Fruit fly (Drosophila melanogaster) whole organism, embryonic: ENCODE measurements around the gene Ance-2.

Experiments
- B-H1 ChIP-seq: fragments of 200-800 bp; sonication (Bioruptor generic); IDR thresholded peaks from 3 replicates; pipeline ENCODE4 v1.3.6; 2022; ENCODE audit warnings: missing biosample characterization, missing genetic modification characterization
- BtbVII ChIP-seq: fragments of 200-800 bp; sonication (Bioruptor generic); optimal IDR thresholded peaks from 3 replicates; lab custom pipeline; 2017; ENCODE audit warnings: missing biosample characterization, mild to moderate bottlenecking, missing genetic modification characterization
- CG10147 ChIP-seq: fragments of 200-800 bp; sonication (Bioruptor generic); optimal IDR thresholded peaks from 2 replicates; lab custom pipeline; 2019; ENCODE audit warnings: missing biosample characterization, mild to moderate bottlenecking, missing genetic modification characterization, moderate library complexity
- CG11504 ChIP-seq: fragments of 200-800 bp; sonication (Bioruptor generic); optimal IDR thresholded peaks from 3 replicates; lab custom pipeline; 2019; ENCODE audit warnings: missing biosample characterization, mild to moderate bottlenecking, missing genetic modification characterization, moderate library complexity
- CG12659 ChIP-seq: fragments of 200-800 bp; sonication (Bioruptor generic); optimal IDR thresholded peaks from 3 replicates; lab custom pipeline; 2017; ENCODE audit warnings: mild to moderate bottlenecking, missing biosample characterization, missing genetic modification reagents, missing genetic modification characterization
- CG13775 ChIP-seq: fragments of 200-800 bp; sonication (Bioruptor generic); optimal IDR thresholded peaks from 3 replicates; lab custom pipeline; 2017; ENCODE audit warnings: missing biosample characterization, mild to moderate bottlenecking, missing genetic modification characterization
- CG14710 ChIP-seq: fragments of 200-800 bp; sonication (Bioruptor generic); optimal IDR thresholded peaks from 3 replicates; lab custom pipeline; 2019; ENCODE audit warnings: missing biosample characterization, mild to moderate bottlenecking, missing genetic modification characterization, moderate library complexity
- CG14860 ChIP-seq: fragments of 200-800 bp; sonication (Bioruptor generic); IDR thresholded peaks from 3 replicates; pipeline ENCODE4 v1.3.6; 2022; ENCODE audit warnings: missing biosample characterization, missing genetic modification characterization; ENCODE audit not compliant: partially characterized antibody
- CG15479 ChIP-seq: fragments of 200-800 bp; sonication (Bioruptor generic); optimal IDR thresholded peaks from 3 replicates; lab custom pipeline; 2019; ENCODE audit warnings: missing biosample characterization, mild to moderate bottlenecking, missing genetic modification characterization, moderate library complexity
- CG15601 ChIP-seq: fragments of 200-800 bp; sonication (Bioruptor generic); optimal IDR thresholded peaks from 3 replicates; lab custom pipeline; 2019; ENCODE audit warnings: missing biosample characterization, mild to moderate bottlenecking, missing genetic modification characterization, moderate library complexity
- CG17186 ChIP-seq: fragments of 200-800 bp; sonication (Bioruptor generic); optimal IDR thresholded peaks from 3 replicates; lab custom pipeline; 2017; ENCODE audit warnings: missing biosample characterization, missing genetic modification reagents, missing genetic modification characterization
- CG17912 ChIP-seq: fragments of 200-800 bp; sonication (Bioruptor generic); optimal IDR thresholded peaks from 2 replicates; lab custom pipeline; 2018; ENCODE audit warnings: missing biosample characterization, mild to moderate bottlenecking, missing genetic modification characterization
- CG18262 ChIP-seq: fragments of 200-800 bp; optimal IDR thresholded peaks from 3 replicates; lab custom pipeline; 2019; ENCODE audit warnings: missing biosample characterization, mild to moderate bottlenecking, missing genetic modification characterization, moderate library complexity
- CG2712 ChIP-seq: fragments of 200-800 bp; optimal IDR thresholded peaks from 3 replicates; lab custom pipeline; 2019; ENCODE audit warnings: missing biosample characterization, mild to moderate bottlenecking, missing genetic modification characterization, moderate library complexity
- CG30431 ChIP-seq: fragments of 200-800 bp; sonication (Bioruptor generic); optimal IDR thresholded peaks from 2 replicates; lab custom pipeline; 2017; ENCODE audit warnings: missing biosample characterization, missing genetic modification characterization
- CG33557 ChIP-seq: fragments of 200-800 bp; sonication (Bioruptor generic); optimal IDR thresholded peaks from 2 replicates; lab custom pipeline; 2019; ENCODE audit warnings: missing biosample characterization, mild to moderate bottlenecking, missing genetic modification characterization, moderate library complexity
- CG4820 ChIP-seq: fragments of 200-800 bp; sonication (Bioruptor generic); optimal IDR thresholded peaks from 3 replicates; lab custom pipeline; 2016; ENCODE audit warnings: missing biosample characterization, missing genetic modification characterization
- CG4854 ChIP-seq: fragments of 200-800 bp; sonication (Bioruptor generic); optimal IDR thresholded peaks from 2 replicates; lab custom pipeline; 2016; ENCODE audit warnings: missing biosample characterization, missing genetic modification characterization, inconsistent platforms
- CG8290 ChIP-seq, 3 experiments: fragments of 200-800 bp; sonication (Bioruptor generic); optimal IDR thresholded peaks; 2 replicates each; lab custom pipeline; 2016 to 2019; ENCODE audit warnings: missing biosample characterization in 3 of 3, missing genetic modification characterization in 3 of 3, mild to moderate bottlenecking in 2 of 3, moderate library complexity in 1 of 3
- CG9215 ChIP-seq: fragments of 200-800 bp; sonication (Bioruptor generic); IDR thresholded peaks from 2 replicates; pipeline ENCODE4 v1.3.6; 2022; ENCODE audit warnings: missing biosample characterization, missing genetic modification characterization
- D ChIP-seq, 2 experiments: fragments of 200-800 bp in 1 of 2; fragments of >200 bp in 1 of 2; sonication (Bioruptor generic) in 1 of 2; optimal IDR thresholded peaks; 2 replicates in 1 of 2; 3 replicates in 1 of 2; lab custom pipeline; 2017; ENCODE audit warnings: mild to moderate bottlenecking in 1 of 2, missing biosample characterization in 1 of 2, missing genetic modification characterization in 1 of 2, missing genetic modification reagents in 1 of 2
- D19B ChIP-seq: fragments of 200-800 bp; sonication (Bioruptor generic); optimal IDR thresholded peaks from 2 replicates; lab custom pipeline; 2017; ENCODE audit warnings: missing biosample characterization, mild to moderate bottlenecking, missing genetic modification characterization
- Ets97D ChIP-seq: fragments of 200-800 bp; sonication (Bioruptor generic); optimal IDR thresholded peaks from 3 replicates; lab custom pipeline; 2016; ENCODE audit warnings: missing biosample characterization, missing genetic modification characterization
- Fer1 ChIP-seq: fragments of 200-800 bp; sonication (Bioruptor generic); optimal IDR thresholded peaks from 2 replicates; lab custom pipeline; 2017; ENCODE audit warnings: missing biosample characterization, mild to moderate bottlenecking, missing genetic modification characterization
- HHEX ChIP-seq: fragments of 200-800 bp; sonication (Bioruptor generic); optimal IDR thresholded peaks from 3 replicates; lab custom pipeline; 2017; ENCODE audit warnings: missing biosample characterization, mild to moderate bottlenecking, missing genetic modification characterization, missing genetic modification reagents
- Hand ChIP-seq: fragments of 200-800 bp; sonication (Bioruptor generic); optimal IDR thresholded peaks from 2 replicates; lab custom pipeline; 2017; ENCODE audit warnings: mild to moderate bottlenecking, missing biosample characterization, missing genetic modification reagents, missing genetic modification characterization
- Hr39 ChIP-seq: fragments of >200 bp; optimal IDR thresholded peaks from 2 replicates; lab custom pipeline; 2017
- Hr51 ChIP-seq, 2 experiments: fragments of 200-800 bp; sonication (Bioruptor generic); optimal IDR thresholded peaks; 2 replicates in 1 of 2; 3 replicates in 1 of 2; lab custom pipeline; 2016 to 2018; ENCODE audit warnings: missing biosample characterization in 2 of 2, missing genetic modification characterization in 2 of 2, mild to moderate bottlenecking in 1 of 2, moderate library complexity in 1 of 2
- Mrtf ChIP-seq: fragments of 200-800 bp; sonication (Bioruptor generic); IDR thresholded peaks from 3 replicates; pipeline ENCODE4 v1.3.6; 2022; ENCODE audit warnings: missing biosample characterization, missing genetic modification characterization
- Ravus ChIP-seq: fragments of 200-800 bp; sonication (Bioruptor generic); IDR thresholded peaks from 2 replicates; pipeline ENCODE4 v1.3.6; 2022; ENCODE audit warnings: missing biosample characterization, missing genetic modification characterization
- Rfx ChIP-seq: fragments of 200-800 bp; sonication (Bioruptor generic); IDR thresholded peaks from 2 replicates; pipeline ENCODE4 v1.3.6; 2022; ENCODE audit warnings: missing biosample characterization, missing genetic modification characterization
- Ssrp ChIP-seq: fragments of 200-800 bp; sonication (Bioruptor generic); optimal IDR thresholded peaks from 2 replicates; lab custom pipeline; 2018; ENCODE audit warnings: missing biosample characterization, mild to moderate bottlenecking, missing genetic modification characterization, moderate library complexity
- aop ChIP-seq: fragments of 200-800 bp; sonication (Bioruptor generic); IDR thresholded peaks from 2 replicates; pipeline ENCODE4 v1.3.6; 2022; ENCODE audit warnings: missing biosample characterization, missing genetic modification characterization
- chm ChIP-seq: fragments of 200-800 bp; sonication (Bioruptor generic); IDR thresholded peaks from 2 replicates; pipeline ENCODE4 v1.3.6; 2022; ENCODE audit warnings: missing biosample characterization, missing genetic modification characterization
- corto ChIP-seq: fragments of 200-800 bp; sonication (Bioruptor generic); optimal IDR thresholded peaks from 2 replicates; lab custom pipeline; 2016; ENCODE audit warnings: missing biosample characterization, mild to moderate bottlenecking, missing genetic modification characterization, moderate library complexity
- dm ChIP-seq: fragments of 200-800 bp; sonication (Bioruptor generic); optimal IDR thresholded peaks from 3 replicates; lab custom pipeline; 2016; ENCODE audit warnings: missing biosample characterization, missing genetic modification characterization
- grau ChIP-seq: fragments of 200-800 bp; optimal IDR thresholded peaks from 3 replicates; lab custom pipeline; 2019; ENCODE audit warnings: missing biosample characterization, mild to moderate bottlenecking, missing genetic modification characterization, moderate library complexity
- ham ChIP-seq: fragments of 200-800 bp; sonication (Bioruptor generic); IDR thresholded peaks from 2 replicates; pipeline ENCODE4 v1.3.6; 2022; ENCODE audit warnings: missing biosample characterization, missing genetic modification characterization
- inv ChIP-seq: fragments of 200-800 bp; sonication (Bioruptor generic); IDR thresholded peaks from 2 replicates; pipeline ENCODE4 v1.3.6; 2022; ENCODE audit warnings: missing biosample characterization, missing genetic modification characterization; ENCODE audit not compliant: partially characterized antibody
- nau ChIP-seq: fragments of 200-800 bp; sonication (Bioruptor generic); optimal IDR thresholded peaks from 3 replicates; lab custom pipeline; 2017; ENCODE audit warnings: missing biosample characterization, mild to moderate bottlenecking, missing genetic modification characterization, missing genetic modification reagents
- nmo ChIP-seq: fragments of 200-800 bp; sonication (Bioruptor generic); optimal IDR thresholded peaks from 2 replicates; lab custom pipeline; 2018; ENCODE audit warnings: missing biosample characterization, mild to moderate bottlenecking, missing genetic modification characterization, moderate library complexity
- phol ChIP-seq: fragments of 200-800 bp; sonication (Bioruptor generic); optimal IDR thresholded peaks from 3 replicates; lab custom pipeline; 2018; ENCODE audit warnings: missing biosample characterization, mild to moderate bottlenecking, missing genetic modification characterization, moderate library complexity
- ranshi ChIP-seq: fragments of 200-800 bp; sonication (Bioruptor generic); IDR thresholded peaks from 2 replicates; pipeline ENCODE4 v1.3.6; 2022; ENCODE audit warnings: missing biosample characterization, missing genetic modification characterization
- shn ChIP-seq: fragments of 200-800 bp; sonication (Bioruptor generic); optimal IDR thresholded peaks from 3 replicates; lab custom pipeline; 2016; ENCODE audit warnings: missing biosample characterization, missing genetic modification characterization
- sim ChIP-seq: fragments of 200-800 bp; sonication (Bioruptor generic); IDR thresholded peaks from 2 replicates; pipeline ENCODE4 v1.3.6; 2022; ENCODE audit warnings: missing biosample characterization, missing genetic modification characterization
- sima ChIP-seq: fragments of 200-800 bp; sonication (Bioruptor generic); optimal IDR thresholded peaks from 2 replicates; lab custom pipeline; 2016; ENCODE audit warnings: missing biosample characterization, missing genetic modification characterization
- sr ChIP-seq: fragments of 200-800 bp; sonication (Bioruptor generic); IDR thresholded peaks from 3 replicates; pipeline ENCODE4 v1.3.6; 2022; ENCODE audit warnings: missing biosample characterization, missing genetic modification characterization
- tin ChIP-seq: fragments of 200-800 bp; sonication (Bioruptor generic); optimal IDR thresholded peaks from 3 replicates; lab custom pipeline; 2016; ENCODE audit warnings: missing biosample characterization, missing genetic modification characterization
- twi ChIP-seq: fragments of 200-800 bp; optimal IDR thresholded peaks from 2 replicates; lab custom pipeline; 2019; ENCODE audit warnings: missing biosample characterization, mild to moderate bottlenecking, missing genetic modification characterization, moderate library complexity
- wor ChIP-seq: fragments of 200-800 bp; sonication (Bioruptor generic); IDR thresholded peaks from 2 replicates; pipeline ENCODE4 v1.3.6; 2022; ENCODE audit warnings: missing biosample characterization, missing genetic modification characterization

Ance-2 gene

dm6 chr2L:13876698-13877097 lies 32.4 kb upstream of the Ance-2 start (continued):
- peak; percentile 18 for TF ChIP-seq twi (tag; lab: Kevin White, UChicago)
- no peak for TF ChIP-seq Rfx (GFP tag; lab: Robert Waterston, UW)
- TF ChIP-seq Ssrp (tag; lab: Kevin White, UChicago): peak; percentile 57
- TF ChIP-seq CG13775 (GFP tag; lab: Kevin White, UChicago): peak; percentile 13
- TF ChIP-seq CG8290 (GFP tag; optimal IDR thresholded peaks at IDR 0.05; lab: Kevin White, UChicago): no peak
- TF ChIP-seq CG8290 (tag; optimal IDR thresholded peaks at IDR 0.05; lab: Kevin White, UChicago): no peak
- TF ChIP-seq CG2712: peak; percentile 62
- TF ChIP-seq ranshi (GFP tag; lab: Robert Waterston, UW): no peak
- TF ChIP-seq CG14710: peak; percentile 60
- no peak for TF ChIP-seq CG30431
- peak; percentile 26 for TF ChIP-seq CG4820 (GFP tag; lab: Kevin White, UChicago)
- TF ChIP-seq Hr51 (GFP tag; optimal IDR thresholded peaks at IDR 0.05; lab: Kevin White, UChicago): peak in 1 of 2 experiments; percentile 37
- TF ChIP-seq CG10147: no peak
- TF ChIP-seq Hand (GFP tag; lab: Kevin White, UChicago): no peak
- no peak for TF ChIP-seq shn (GFP tag; lab: Kevin White, UChicago)
- TF ChIP-seq Mrtf (GFP tag; lab: Robert Waterston, UW): no peak
- no peak for TF ChIP-seq ham (GFP tag; lab: Robert Waterston, UW)
- TF ChIP-seq nmo (GFP tag; lab: Kevin White, UChicago): peak; percentile 64
- TF ChIP-seq BtbVII (GFP tag; lab: Kevin White, UChicago): no peak
- no peak for TF ChIP-seq B-H1 (GFP tag; lab: Robert Waterston, UW)
- no peak for TF ChIP-seq HHEX (GFP tag; lab: Kevin White, UChicago)
- no peak for TF ChIP-seq CG14860 (GFP tag; lab: Robert Waterston, UW)
- no peak for TF ChIP-seq CG4854 (GFP tag; lab: Kevin White, UChicago)
- TF ChIP-seq phol (tag; lab: Kevin White, UChicago): peak; percentile 65
- no peak for TF ChIP-seq CG9215 (GFP tag; lab: Robert Waterston, UW)
- TF ChIP-seq inv (GFP tag; lab: Robert Waterston, UW): no peak
- no peak for TF ChIP-seq Hr39 (lab: Kevin White, UChicago)
- no peak for TF ChIP-seq sima (GFP tag; lab: Kevin White, UChicago)
- no peak for TF ChIP-seq D19B (GFP tag; lab: Kevin White, UChicago)
- TF ChIP-seq chm (GFP tag; lab: Robert Waterston, UW): no peak
- peak; percentile 50 for TF ChIP-seq grau
- TF ChIP-seq CG11504: peak; percentile 73
- no peak for TF ChIP-seq CG17186 (GFP tag; lab: Kevin White, UChicago)
- TF ChIP-seq sim (GFP tag; lab: Robert Waterston, UW): no peak
- TF ChIP-seq CG33557 (GFP tag; lab: Kevin White, UChicago): peak; percentile 37
- no peak for TF ChIP-seq tin (GFP tag; lab: Kevin White, UChicago)
- no peak for TF ChIP-seq aop
- peak; percentile 36 for TF ChIP-seq CG15601 (tag; lab: Kevin White, UChicago)
- TF ChIP-seq CG18262 (tag; lab: Kevin White, UChicago): peak; percentile 80
- no peak for TF ChIP-seq wor (GFP tag; lab: Robert Waterston, UW)
- no peak for TF ChIP-seq corto (GFP tag; lab: Kevin White, UChicago)
- TF ChIP-seq nau: no peak
- no peak for TF ChIP-seq sr (GFP tag; lab: Robert Waterston, UW)
- TF ChIP-seq CG15479: no peak
- no peak for TF ChIP-seq Ets97D (GFP tag; lab: Kevin White, UChicago)
- peak; percentile 16 for TF ChIP-seq CG12659 (GFP tag; lab: Kevin White, UChicago)
- TF ChIP-seq Fer1 (GFP tag; lab: Kevin White, UChicago): peak; percentile 10
- TF ChIP-seq Ravus (GFP tag; lab: Robert Waterston, UW): no peak
- TF ChIP-seq dm (GFP tag; lab: Kevin White, UChicago): no peak
- TF ChIP-seq CG17912 (GFP tag; lab: Kevin White, UChicago): no peak
- TF ChIP-seq D (optimal IDR thresholded peaks at IDR 0.05; lab: Kevin White, UChicago): no peak
- no peak for TF ChIP-seq D (GFP tag; optimal IDR thresholded peaks at IDR 0.05; lab: Kevin White, UChicago)
